Fruit fly (Drosophila melanogaster) whole organism, adult: ENCODE results near the gene CG5225.

Source experiments
- CG11617 ChIP-seq: fragments of 200-800 bp; sonication (Bioruptor generic); optimal IDR thresholded peaks from 2 replicates; lab custom pipeline; 2017; ENCODE audit warnings: mild to moderate bottlenecking, missing biosample characterization, missing genetic modification reagents, missing genetic modification characterization
- CG12768 ChIP-seq: fragments of 200-800 bp; sonication (Bioruptor generic); optimal IDR thresholded peaks from 2 replicates; lab custom pipeline; 2017; ENCODE audit warnings: missing biosample characterization, missing genetic modification characterization, mild to moderate bottlenecking, moderate library complexity, missing genetic modification reagents
- CG14711 ChIP-seq: fragments of 200-800 bp; sonication (Bioruptor generic); optimal IDR thresholded peaks from 2 replicates; lab custom pipeline; 2018; ENCODE audit warnings: missing biosample characterization, mild to moderate bottlenecking, missing genetic modification characterization, moderate library complexity
- CG1620 ChIP-seq: fragments of 200-800 bp; sonication (Bioruptor generic); optimal IDR thresholded peaks from 2 replicates; lab custom pipeline; 2016; ENCODE audit warnings: missing biosample characterization, missing genetic modification characterization
- CG33017 ChIP-seq: fragments of 200-800 bp; sonication (Bioruptor generic); optimal IDR thresholded peaks from 2 replicates; lab custom pipeline; 2018; ENCODE audit warnings: missing biosample characterization, mild to moderate bottlenecking, missing genetic modification characterization, moderate library complexity
- CG5204 ChIP-seq: fragments of 200-800 bp; sonication (Bioruptor generic); optimal IDR thresholded peaks from 2 replicates; lab custom pipeline; 2016; ENCODE audit warnings: missing biosample characterization, missing genetic modification characterization
- CG7045 ChIP-seq: fragments of 200-800 bp; sonication (Bioruptor generic); optimal IDR thresholded peaks from 2 replicates; lab custom pipeline; 2017; ENCODE audit warnings: missing biosample characterization, mild to moderate bottlenecking, missing genetic modification characterization
- CG7101 ChIP-seq: fragments of 200-800 bp; sonication (Bioruptor generic); optimal IDR thresholded peaks from 2 replicates; lab custom pipeline; 2018; ENCODE audit warnings: missing biosample characterization, mild to moderate bottlenecking, missing genetic modification characterization, moderate library complexity
- Clk ChIP-seq: fragments of 200-800 bp; sonication (Bioruptor generic); optimal IDR thresholded peaks from 2 replicates; lab custom pipeline; 2017; ENCODE audit warnings: missing biosample characterization, missing genetic modification characterization
- Crg-1 ChIP-seq: fragments of 200-800 bp; sonication (Bioruptor generic); optimal IDR thresholded peaks from 2 replicates; lab custom pipeline; 2016; ENCODE audit warnings: missing biosample characterization, missing genetic modification characterization
- Hr96 ChIP-seq: fragments of 200-800 bp; sonication (Bioruptor generic); optimal IDR thresholded peaks from 2 replicates; lab custom pipeline; 2016; ENCODE audit warnings: missing biosample characterization, missing genetic modification characterization
- Mnt ChIP-seq: fragments of 200-800 bp; sonication (Bioruptor generic); optimal IDR thresholded peaks from 2 replicates; lab custom pipeline; 2016; ENCODE audit warnings: missing biosample characterization, mild to moderate bottlenecking, missing genetic modification characterization
- bab1 ChIP-seq: fragments of 200-800 bp; sonication (Bioruptor generic); optimal IDR thresholded peaks from 3 replicates; lab custom pipeline; 2019; ENCODE audit warnings: missing biosample characterization, mild to moderate bottlenecking, missing genetic modification characterization, moderate library complexity
- cic ChIP-seq: fragments of 200-800 bp; sonication (Bioruptor generic); optimal IDR thresholded peaks from 2 replicates; lab custom pipeline; 2017; ENCODE audit warnings: missing biosample characterization, mild to moderate bottlenecking, missing genetic modification characterization, moderate library complexity
- cnc ChIP-seq, 2 experiments: fragments of >200 bp; optimal IDR thresholded peaks; 2 replicates each; lab custom pipeline; 2017
- kay ChIP-seq: fragments of 200-800 bp; sonication (Bioruptor generic); peaks from one replicate; lab custom pipeline; 2016; ENCODE audit warnings: missing biosample characterization, missing genetic modification characterization, borderline replicate concordance
- ovo ChIP-seq: fragments of 200-800 bp; sonication (Bioruptor generic); optimal IDR thresholded peaks from 2 replicates; lab custom pipeline; 2016; ENCODE audit warnings: missing biosample characterization, missing genetic modification characterization
- pad ChIP-seq: fragments of 200-800 bp; sonication (Bioruptor generic); optimal IDR thresholded peaks from 3 replicates; lab custom pipeline; 2017; ENCODE audit warnings: missing biosample characterization, missing genetic modification characterization, mild to moderate bottlenecking, moderate library complexity, missing genetic modification reagents
- tj ChIP-seq: fragments of 200-800 bp; sonication (Bioruptor generic); optimal IDR thresholded peaks from 3 replicates; lab custom pipeline; 2017; ENCODE audit warnings: missing biosample characterization, mild to moderate bottlenecking, missing genetic modification characterization, moderate library complexity
- toe ChIP-seq: fragments of 200-800 bp; sonication (Bioruptor generic); optimal IDR thresholded peaks from 2 replicates; lab custom pipeline; 2016; ENCODE audit warnings: missing biosample characterization, missing genetic modification characterization

The CG5225 gene

dm6 chr3R:17043570-17043923 is 15.1 kb downstream of the CG5225 start:
- TF ChIP-seq cnc (optimal IDR thresholded peaks at IDR 0.05; lab: Kevin White, UChicago) (no peak), ovo (no peak), kay (GFP tag; lab: Kevin White, UChicago) (no peak), toe (GFP tag; lab: Kevin White, UChicago) (no peak), Clk (no peak), CG14711 (tag; lab: Kevin White, UChicago) (no peak), bab1 (GFP tag; lab: Kevin White, UChicago) (no peak), Crg-1 (GFP tag; lab: Kevin White, UChicago) (no peak), CG33017 (tag; lab: Kevin White, UChicago) (no peak), tj (no peak), CG11617 (no peak), pad (GFP tag; lab: Kevin White, UChicago) (no peak), Mnt (GFP tag; lab: Kevin White, UChicago) (no peak)

dm6 chr3R:17048867-17049266 is 20.4 kb downstream of the CG5225 start:
- TF ChIP-seq CG12768 (GFP tag; lab: Kevin White, UChicago): no peak
- TF ChIP-seq Clk: no peak
- TF ChIP-seq bab1 (GFP tag; lab: Kevin White, UChicago): no peak
- no peak for TF ChIP-seq Hr96 (GFP tag; lab: Kevin White, UChicago)
- TF ChIP-seq CG33017 (tag; lab: Kevin White, UChicago): no peak
- TF ChIP-seq CG5204: no peak
- TF ChIP-seq Mnt (GFP tag; lab: Kevin White, UChicago): no peak
- no peak for TF ChIP-seq toe (GFP tag; lab: Kevin White, UChicago)
- no peak for TF ChIP-seq pad (GFP tag; lab: Kevin White, UChicago)
- TF ChIP-seq kay (GFP tag; lab: Kevin White, UChicago): no peak
- TF ChIP-seq CG7101: no peak
- no peak for TF ChIP-seq tj
- no peak for TF ChIP-seq CG7045 (GFP tag; lab: Kevin White, UChicago)

- no peak for TF ChIP-seq CG1620 (GFP tag; lab: Kevin White, UChicago)
- TF ChIP-seq CG5204: no peak
- TF ChIP-seq CG14711 (tag; lab: Kevin White, UChicago): no peak
- TF ChIP-seq CG33017 (tag; lab: Kevin White, UChicago): no peak
- TF ChIP-seq bab1 (GFP tag; lab: Kevin White, UChicago): no peak
- no peak for TF ChIP-seq Crg-1 (GFP tag; lab: Kevin White, UChicago)
- no peak for TF ChIP-seq cnc (optimal IDR thresholded peaks at IDR 0.05; lab: Kevin White, UChicago)
- no peak for TF ChIP-seq kay (GFP tag; lab: Kevin White, UChicago)
- no peak for TF ChIP-seq CG11617
- TF ChIP-seq Mnt (GFP tag; lab: Kevin White, UChicago): no peak
- no peak for TF ChIP-seq pad (GFP tag; lab: Kevin White, UChicago)
- no peak for TF ChIP-seq Hr96 (GFP tag; lab: Kevin White, UChicago)
- TF ChIP-seq CG7045 (GFP tag; lab: Kevin White, UChicago): no peak
Measured at dm6 chr3R:17052465-17053149, 24.1 kb downstream of the CG5225 start.

dm6 chr3R:17053415-17054177 is 25.1 kb downstream of the CG5225 start, which contains the start of gene Dad:
Gene Dad, plus strand, starts transcription at chr3R:17054007.
- TF ChIP-seq pad (GFP tag; lab: Kevin White, UChicago): peak; percentile 41
- peak; percentile 70 for TF ChIP-seq Mnt (GFP tag; lab: Kevin White, UChicago)
- TF ChIP-seq Crg-1 (GFP tag; lab: Kevin White, UChicago): peak; percentile 57
- TF ChIP-seq cnc (optimal IDR thresholded peaks at IDR 0.05; lab: Kevin White, UChicago): no peak
- TF ChIP-seq CG11617: no peak
- TF ChIP-seq CG5204: peak; percentile 57
- TF ChIP-seq CG12768 (GFP tag; lab: Kevin White, UChicago): peak; percentile 56
- peak; percentile 71 for TF ChIP-seq ovo
- no peak for TF ChIP-seq cic (GFP tag; lab: Kevin White, UChicago)
- TF ChIP-seq CG33017 (tag; lab: Kevin White, UChicago): no peak
- peak; percentile 60 for TF ChIP-seq tj
- peak; percentile 7 for TF ChIP-seq bab1 (GFP tag; lab: Kevin White, UChicago)
- TF ChIP-seq CG7101: peak; percentile 53
- TF ChIP-seq kay (GFP tag; lab: Kevin White, UChicago): peak; percentile 85
- peak; percentile 5 for TF ChIP-seq CG7045 (GFP tag; lab: Kevin White, UChicago)
- TF ChIP-seq toe (GFP tag; lab: Kevin White, UChicago): peak; percentile 54
- TF ChIP-seq Hr96 (GFP tag; lab: Kevin White, UChicago): peak; percentile 49
- TF ChIP-seq CG1620 (GFP tag; lab: Kevin White, UChicago): no peak
- TF ChIP-seq CG14711 (tag; lab: Kevin White, UChicago): no peak
- no peak for TF ChIP-seq Clk

dm6 chr3R:17054528-17054927 is 26.0 kb downstream of the CG5225 start:
- TF ChIP-seq pad (GFP tag; lab: Kevin White, UChicago): peak; percentile 1
- TF ChIP-seq tj: peak; percentile 37
- TF ChIP-seq ovo: peak; percentile 7
- TF ChIP-seq CG33017 (tag; lab: Kevin White, UChicago): no peak
- no peak for TF ChIP-seq CG12768 (GFP tag; lab: Kevin White, UChicago)
- no peak for TF ChIP-seq Mnt (GFP tag; lab: Kevin White, UChicago)
- no peak for TF ChIP-seq cnc (optimal IDR thresholded peaks at IDR 0.05; lab: Kevin White, UChicago)
